Fruit fly (Drosophila melanogaster) whole organism, embryonic: Measurements from ENCODE around the gene CG13921.

Experiments used
- ATbp ChIP-seq: fragments of 200-800 bp; sonication (Bioruptor generic); optimal IDR thresholded peaks from 2 replicates; lab custom pipeline; 2017; ENCODE audit warnings: missing biosample characterization, mild to moderate bottlenecking, missing genetic modification characterization, missing genetic modification reagents
- B-H1 ChIP-seq: fragments of 200-800 bp; sonication (Bioruptor generic); IDR thresholded peaks from 3 replicates; pipeline ENCODE4 v1.3.6; 2022; ENCODE audit warnings: missing biosample characterization, missing genetic modification characterization
- Blimp-1 ChIP-seq: fragments of 200-800 bp; sonication (Bioruptor generic); optimal IDR thresholded peaks from 3 replicates; lab custom pipeline; 2018; ENCODE audit warnings: missing biosample characterization, missing genetic modification characterization, mild to moderate bottlenecking, moderate library complexity, missing genetic modification reagents
- BtbVII ChIP-seq: fragments of 200-800 bp; sonication (Bioruptor generic); optimal IDR thresholded peaks from 3 replicates; lab custom pipeline; 2017; ENCODE audit warnings: missing biosample characterization, mild to moderate bottlenecking, missing genetic modification characterization
- CG10209 ChIP-seq: fragments of 200-800 bp; sonication (Bioruptor generic); optimal IDR thresholded peaks from 3 replicates; lab custom pipeline; 2017; ENCODE audit warnings: missing biosample characterization, mild to moderate bottlenecking, missing genetic modification characterization, missing genetic modification reagents
- CG11560 ChIP-seq: fragments of 200-800 bp; sonication (Bioruptor generic); IDR thresholded peaks from 3 replicates; pipeline ENCODE4 v1.3.6; 2022; ENCODE audit warnings: missing biosample characterization, missing genetic modification characterization
- CG12769 ChIP-seq: fragments of 200-800 bp; sonication (Bioruptor generic); optimal IDR thresholded peaks from 2 replicates; lab custom pipeline; 2019; ENCODE audit warnings: missing biosample characterization, mild to moderate bottlenecking, missing genetic modification characterization, moderate library complexity
- CG13624 ChIP-seq: fragments of 200-800 bp; sonication (Bioruptor generic); optimal IDR thresholded peaks from 2 replicates; lab custom pipeline; 2016; ENCODE audit warnings: missing biosample characterization, missing genetic modification characterization
- CG13775 ChIP-seq: fragments of 200-800 bp; sonication (Bioruptor generic); optimal IDR thresholded peaks from 3 replicates; lab custom pipeline; 2017; ENCODE audit warnings: missing biosample characterization, mild to moderate bottlenecking, missing genetic modification characterization
- CG15514 ChIP-seq: fragments of 200-800 bp; sonication (Bioruptor generic); optimal IDR thresholded peaks from 3 replicates; lab custom pipeline; 2017; ENCODE audit warnings: missing biosample characterization, missing genetic modification characterization, mild to moderate bottlenecking, moderate library complexity, missing genetic modification reagents
- CG15696 ChIP-seq: fragments of 200-800 bp; sonication (Bioruptor generic); optimal IDR thresholded peaks from 2 replicates; lab custom pipeline; 2019; ENCODE audit warnings: missing biosample characterization, mild to moderate bottlenecking, missing genetic modification characterization, moderate library complexity
- CG16779 ChIP-seq: fragments of 200-800 bp; sonication (Bioruptor generic); IDR thresholded peaks from 2 replicates; pipeline ENCODE4 v1.3.6; 2022; ENCODE audit warnings: missing biosample characterization, missing genetic modification characterization
- CG17568 ChIP-seq: fragments of 200-800 bp; sonication (Bioruptor generic); optimal IDR thresholded peaks from 2 replicates; lab custom pipeline; 2018; ENCODE audit warnings: missing biosample characterization, mild to moderate bottlenecking, missing genetic modification characterization, moderate library complexity
- CG17612 ChIP-seq: fragments of 200-800 bp; sonication (Bioruptor generic); IDR thresholded peaks from 2 replicates; pipeline ENCODE4 v1.3.6; 2022; ENCODE audit warnings: missing biosample characterization, missing genetic modification characterization
- CG18262 ChIP-seq: fragments of 200-800 bp; optimal IDR thresholded peaks from 3 replicates; lab custom pipeline; 2019; ENCODE audit warnings: missing biosample characterization, mild to moderate bottlenecking, missing genetic modification characterization, moderate library complexity
- CG18599 ChIP-seq: fragments of 200-800 bp; sonication (Bioruptor generic); optimal IDR thresholded peaks from 3 replicates; lab custom pipeline; 2017; ENCODE audit warnings: missing biosample characterization, missing genetic modification characterization, mild to moderate bottlenecking, moderate library complexity, missing genetic modification reagents
- CG2875 ChIP-seq: fragments of 200-800 bp; sonication (Bioruptor generic); optimal IDR thresholded peaks from 2 replicates; lab custom pipeline; 2017; ENCODE audit warnings: missing biosample characterization, mild to moderate bottlenecking, missing genetic modification characterization, missing genetic modification reagents
- CG31365 ChIP-seq: fragments of 200-800 bp; sonication (Bioruptor generic); optimal IDR thresholded peaks from 2 replicates; lab custom pipeline; 2018; ENCODE audit warnings: missing biosample characterization, mild to moderate bottlenecking, missing genetic modification characterization
- CG31441 ChIP-seq: fragments of 200-800 bp; sonication (Bioruptor generic); IDR thresholded peaks from 2 replicates; pipeline ENCODE4 v1.3.6; 2022; ENCODE audit warnings: missing biosample characterization, missing genetic modification characterization
- CG3726 ChIP-seq: fragments of 200-800 bp; sonication (Bioruptor generic); IDR thresholded peaks from 3 replicates; pipeline ENCODE4, ENCODE4 v1.3.6; 2022; ENCODE audit warnings: missing biosample characterization, missing genetic modification characterization
- CG6765 ChIP-seq: fragments of 200-800 bp; sonication (Bioruptor generic); optimal IDR thresholded peaks from 3 replicates; lab custom pipeline; 2017; ENCODE audit warnings: missing biosample characterization, mild to moderate bottlenecking, missing genetic modification characterization
- CG7928 ChIP-seq: fragments of 200-800 bp; sonication (Bioruptor generic); optimal IDR thresholded peaks from 2 replicates; lab custom pipeline; 2017; ENCODE audit warnings: missing biosample characterization, mild to moderate bottlenecking, missing genetic modification characterization
- CG8281 ChIP-seq: fragments of 200-800 bp; sonication (Bioruptor generic); optimal IDR thresholded peaks from 2 replicates; lab custom pipeline; 2018; ENCODE audit warnings: missing biosample characterization, mild to moderate bottlenecking, missing genetic modification characterization, moderate library complexity
- CG8290 ChIP-seq, 3 experiments: fragments of 200-800 bp; sonication (Bioruptor generic); optimal IDR thresholded peaks; 2 replicates each; lab custom pipeline; 2016 to 2019; ENCODE audit warnings: missing biosample characterization in 3 of 3, missing genetic modification characterization in 3 of 3, mild to moderate bottlenecking in 2 of 3, moderate library complexity in 1 of 3
- CG9817 ChIP-seq: fragments of 200-800 bp; sonication (Bioruptor generic); optimal IDR thresholded peaks from 2 replicates; lab custom pipeline; 2018; ENCODE audit warnings: missing biosample characterization, mild to moderate bottlenecking, missing genetic modification characterization, moderate library complexity
- E2f2 ChIP-seq: fragments of 200-800 bp; sonication (Bioruptor generic); IDR thresholded peaks from 2 replicates; pipeline ENCODE4 v1.3.6; 2022; ENCODE audit warnings: missing biosample characterization, missing genetic modification characterization
- Fer1 ChIP-seq: fragments of 200-800 bp; sonication (Bioruptor generic); optimal IDR thresholded peaks from 2 replicates; lab custom pipeline; 2017; ENCODE audit warnings: missing biosample characterization, mild to moderate bottlenecking, missing genetic modification characterization
- HLHmδ ChIP-seq: fragments of 200-800 bp; sonication (Bioruptor generic); optimal IDR thresholded peaks from 2 replicates; lab custom pipeline; 2018; ENCODE audit warnings: missing biosample characterization, mild to moderate bottlenecking, missing genetic modification characterization, moderate library complexity
- Rfx ChIP-seq: fragments of 200-800 bp; sonication (Bioruptor generic); IDR thresholded peaks from 2 replicates; pipeline ENCODE4 v1.3.6; 2022; ENCODE audit warnings: missing biosample characterization, missing genetic modification characterization
- abd-A ChIP-seq: fragments of 200-800 bp; sonication (Bioruptor generic); optimal IDR thresholded peaks from 3 replicates; lab custom pipeline; 2019; ENCODE audit warnings: missing biosample characterization, mild to moderate bottlenecking, missing genetic modification characterization, moderate library complexity
- ac ChIP-seq: fragments of 200-800 bp; sonication (Bioruptor generic); optimal IDR thresholded peaks from 3 replicates; lab custom pipeline; 2017; ENCODE audit warnings: missing biosample characterization, mild to moderate bottlenecking, missing genetic modification characterization
- al ChIP-seq: fragments of 200-800 bp; sonication (Bioruptor generic); IDR thresholded peaks from 2 replicates; pipeline ENCODE4 v1.3.6; 2022; ENCODE audit warnings: missing biosample characterization, missing genetic modification characterization
- chm ChIP-seq: fragments of 200-800 bp; sonication (Bioruptor generic); IDR thresholded peaks from 2 replicates; pipeline ENCODE4 v1.3.6; 2022; ENCODE audit warnings: missing biosample characterization, missing genetic modification characterization
- dmrt99B ChIP-seq: fragments of 200-800 bp; sonication (Bioruptor generic); optimal IDR thresholded peaks from 2 replicates; lab custom pipeline; 2018; ENCODE audit warnings: missing biosample characterization, mild to moderate bottlenecking, missing genetic modification characterization, moderate library complexity
- exex ChIP-seq: fragments of 200-800 bp; sonication (Bioruptor generic); optimal IDR thresholded peaks from 4 replicates; lab custom pipeline; 2018; ENCODE audit warnings: missing biosample characterization, mild to moderate bottlenecking, missing genetic modification characterization, moderate library complexity
- gem ChIP-seq: fragments of 200-800 bp; sonication (Bioruptor generic); optimal IDR thresholded peaks from 2 replicates; lab custom pipeline; 2019; ENCODE audit warnings: missing biosample characterization, mild to moderate bottlenecking, missing genetic modification characterization, moderate library complexity
- grn ChIP-seq: fragments of 200-800 bp; sonication (Bioruptor generic); optimal IDR thresholded peaks from 3 replicates; lab custom pipeline; 2017; ENCODE audit warnings: missing biosample characterization, missing genetic modification characterization
- gsb-n ChIP-seq: fragments of 200-800 bp; sonication (Bioruptor generic); optimal IDR thresholded peaks from 3 replicates; lab custom pipeline; 2018; ENCODE audit warnings: missing biosample characterization, mild to moderate bottlenecking, missing genetic modification characterization
- hkb ChIP-seq, 2 experiments: fragments of 200-800 bp in 1 of 2; fragments of >200 bp in 1 of 2; sonication (Bioruptor generic) in 1 of 2; IDR thresholded peaks in 1 of 2; optimal IDR thresholded peaks in 1 of 2; 2 replicates each; pipeline versions ENCODE4 v1.3.6 to Lab custom; 2017 to 2022; ENCODE audit warnings: missing biosample characterization in 1 of 2, missing genetic modification characterization in 1 of 2
- inv ChIP-seq: fragments of 200-800 bp; sonication (Bioruptor generic); IDR thresholded peaks from 2 replicates; pipeline ENCODE4 v1.3.6; 2022; ENCODE audit warnings: missing biosample characterization, missing genetic modification characterization; ENCODE audit not compliant: partially characterized antibody
- ken ChIP-seq: fragments of 200-800 bp; sonication (Bioruptor generic); IDR thresholded peaks from 3 replicates; pipeline ENCODE4 v1.3.6; 2022; ENCODE audit warnings: missing biosample characterization, missing genetic modification characterization
- ro ChIP-seq: fragments of 200-800 bp; sonication (Bioruptor generic); IDR thresholded peaks from 2 replicates; pipeline ENCODE4 v1.3.6; 2022; ENCODE audit warnings: missing biosample characterization, missing genetic modification characterization
- vfl ChIP-seq: fragments of 200-800 bp; sonication (Bioruptor generic); optimal IDR thresholded peaks from 2 replicates; lab custom pipeline; 2016; ENCODE audit warnings: missing biosample characterization, missing genetic modification characterization
- vnd ChIP-seq: fragments of 200-800 bp; sonication (Bioruptor generic); IDR thresholded peaks from 3 replicates; pipeline ENCODE4 v1.3.6; 2022; ENCODE audit warnings: missing biosample characterization, missing genetic modification characterization; ENCODE audit not compliant: partially characterized antibody

Gene CG13921

dm6 chr3L:1741655-1742551 is 4.8 kb upstream of the CG13921 start (continued):
- TF ChIP-seq hkb (optimal IDR thresholded peaks at IDR 0.05; lab: Kevin White, UChicago) (no peak), hkb (GFP tag; IDR thresholded peaks at IDR 0.05; lab: Robert Waterston, UW) (no peak; the same call in 1 of the 2 replicates), CG9817 (tag; lab: Kevin White, UChicago) (no peak), B-H1 (GFP tag; lab: Robert Waterston, UW) (no peak), al (GFP tag; lab: Robert Waterston, UW) (no peak), CG31441 (GFP tag; lab: Robert Waterston, UW) (no peak), CG3726 (GFP tag; lab: Robert Waterston, UW) (no peak), abd-A (tag; lab: Kevin White, UChicago) (peak; percentile 11), ac (GFP tag; lab: Kevin White, UChicago) (no peak), dmrt99B (tag; lab: Kevin White, UChicago) (no peak), vfl (no peak)

dm6 chr3L:1742552-1743097 is 4.1 kb upstream of the CG13921 start:
- TF ChIP-seq E2f2 (GFP tag; lab: Robert Waterston, UW) = no peak
- peak; percentile 8 for TF ChIP-seq CG2875 (GFP tag; lab: Kevin White, UChicago)
- TF ChIP-seq CG15514 (GFP tag; lab: Kevin White, UChicago) = peak; percentile 36
- no peak for TF ChIP-seq CG8290 (GFP tag; optimal IDR thresholded peaks at IDR 0.05; lab: Kevin White, UChicago)
- TF ChIP-seq CG8290 (tag; optimal IDR thresholded peaks at IDR 0.05; lab: Kevin White, UChicago) = peak; percentile 20 to 22
- TF ChIP-seq CG13775 (GFP tag; lab: Kevin White, UChicago) = peak; percentile 1
- peak; percentile 13 for TF ChIP-seq ac (GFP tag; lab: Kevin White, UChicago)
- no peak for TF ChIP-seq CG13624 (GFP tag; lab: Kevin White, UChicago)
- TF ChIP-seq BtbVII (GFP tag; lab: Kevin White, UChicago) = peak; percentile 40
- no peak for TF ChIP-seq CG16779
- peak; percentile 29 for TF ChIP-seq CG10209 (GFP tag; lab: Kevin White, UChicago)
- peak; percentile 10 for TF ChIP-seq CG15696 (tag; lab: Kevin White, UChicago)
- peak; percentile 52 for TF ChIP-seq CG12769 (tag; lab: Kevin White, UChicago)
- TF ChIP-seq HLHmδ = peak; percentile 35
- no peak for TF ChIP-seq CG11560 (tag; lab: Robert Waterston, UW)
- peak; percentile 42 for TF ChIP-seq CG18599 (GFP tag; lab: Kevin White, UChicago)
- TF ChIP-seq ken (GFP tag; lab: Robert Waterston, UW) = 0 out of 3 replicates have a peak, but pooled peaks have one; percentile 49
- no peak for TF ChIP-seq CG31441 (GFP tag; lab: Robert Waterston, UW)
- no peak for TF ChIP-seq vnd
- TF ChIP-seq CG17612 (GFP tag; lab: Robert Waterston, UW) = no peak
- TF ChIP-seq CG18262 (tag; lab: Kevin White, UChicago) = peak; percentile 14
- TF ChIP-seq inv (GFP tag; lab: Robert Waterston, UW) = no peak
- peak; percentile 11 for TF ChIP-seq Fer1 (GFP tag; lab: Kevin White, UChicago)
- TF ChIP-seq CG6765 (GFP tag; lab: Kevin White, UChicago) = peak; percentile 2
- TF ChIP-seq CG31365 = peak; percentile 35
- no peak for TF ChIP-seq ro
- peak; percentile 95 for TF ChIP-seq grn (GFP tag; lab: Kevin White, UChicago)
- TF ChIP-seq ATbp (GFP tag; lab: Kevin White, UChicago) = peak; percentile 48
- TF ChIP-seq chm (GFP tag; lab: Robert Waterston, UW) = peak; percentile 77; the same call in 1 of the 2 replicates
- TF ChIP-seq Rfx (GFP tag; lab: Robert Waterston, UW) = peak; percentile 25; the same call in 1 of the 2 replicates
- TF ChIP-seq CG8281 (tag; lab: Kevin White, UChicago) = peak; percentile 78
- TF ChIP-seq CG7928 (GFP tag; lab: Kevin White, UChicago) = peak; percentile 0
- TF ChIP-seq Blimp-1 (GFP tag; lab: Kevin White, UChicago) = no peak
- TF ChIP-seq gem = peak; percentile 3
- TF ChIP-seq gsb-n = peak; percentile 31
- peak; percentile 27 for TF ChIP-seq CG17568
- no peak for TF ChIP-seq exex (tag; lab: Kevin White, UChicago)
